Worm (Caenorhabditis elegans) whole organism, mixed stage, embryonic: ENCODE data around the gene Y55D5A.4.

Source experiments
- M03D4.4 ChIP-seq: sonication (generic microtip); optimal IDR thresholded peaks from 2 replicates; lab custom pipeline; 2017; ENCODE audit warnings: mild to moderate bottlenecking, missing genetic modification characterization, missing compliant biosample characterization
- ceh-39 ChIP-seq: fragments of 150-350 bp; optimal IDR thresholded peaks from 2 replicates; lab custom pipeline; 2014; ENCODE audit warnings: missing biosample characterization, missing genetic modification characterization
- ceh-43 ChIP-seq: fragments of 200-800 bp; sonication (Bioruptor generic); optimal IDR thresholded peaks from 2 replicates; lab custom pipeline; 2018; ENCODE audit warnings: mild to moderate bottlenecking, missing genetic modification characterization, moderate library complexity, missing compliant biosample characterization
- ceh-83 ChIP-seq: fragments of 200-800 bp; sonication (Bioruptor generic); optimal IDR thresholded peaks from 2 replicates; lab custom pipeline; 2018; ENCODE audit warnings: mild to moderate bottlenecking, missing genetic modification characterization, missing compliant biosample characterization
- ces-1 ChIP-seq: fragments of 150-350 bp; optimal IDR thresholded peaks from 2 replicates; lab custom pipeline; 2014; ENCODE audit warnings: missing biosample characterization, missing genetic modification reagents, missing genetic modification characterization
- cnd-1 ChIP-seq: fragments of 200-800 bp; sonication (Bioruptor generic); optimal IDR thresholded peaks from 2 replicates; lab custom pipeline; 2018; ENCODE audit warnings: mild to moderate bottlenecking, missing genetic modification characterization, missing compliant biosample characterization
- drap-1 ChIP-seq: fragments of 200-800 bp; sonication (Bioruptor generic); optimal IDR thresholded peaks from 3 replicates; lab custom pipeline; 2018; ENCODE audit warnings: mild to moderate bottlenecking, missing genetic modification characterization, missing compliant biosample characterization
- elt-1 ChIP-seq: sonication (generic microtip); optimal IDR thresholded peaks from 2 replicates; lab custom pipeline; 2017; ENCODE audit warnings: missing genetic modification characterization, mild to moderate bottlenecking, missing compliant biosample characterization, antibody characterized with exemption, moderate library complexity, borderline replicate concordance; ENCODE audit not compliant: insufficient read depth
- elt-3 ChIP-seq: fragments of 150-350 bp; optimal IDR thresholded peaks from 2 replicates; lab custom pipeline; 2014; ENCODE audit warnings: missing biosample characterization, missing genetic modification characterization
- flh-1 ChIP-seq: fragments of 200-800 bp; sonication (Bioruptor generic); optimal IDR thresholded peaks from 2 replicates; lab custom pipeline; 2018; ENCODE audit warnings: mild to moderate bottlenecking, missing genetic modification characterization, moderate library complexity, missing compliant biosample characterization
- ham-2 ChIP-seq: fragments of 200-800 bp; sonication (Bioruptor generic); optimal IDR thresholded peaks from 2 replicates; lab custom pipeline; 2018; ENCODE audit warnings: mild to moderate bottlenecking, missing genetic modification characterization, missing compliant biosample characterization
- hlh-1 ChIP-seq: fragments of 150-350 bp; optimal IDR thresholded peaks from 2 replicates; lab custom pipeline; 2014; ENCODE audit warnings: missing biosample characterization, missing genetic modification reagents, missing genetic modification characterization
- lin-13 ChIP-seq: fragments of 150-350 bp; optimal IDR thresholded peaks from 2 replicates; lab custom pipeline; 2014; ENCODE audit warnings: missing biosample characterization, missing genetic modification characterization
- lin-32 ChIP-seq: fragments of 200-800 bp; sonication (Bioruptor generic); optimal IDR thresholded peaks from 2 replicates; lab custom pipeline; 2018; ENCODE audit warnings: mild to moderate bottlenecking, missing genetic modification characterization, missing compliant biosample characterization
- lsy-2 ChIP-seq: fragments of 150-350 bp; optimal IDR thresholded peaks from 2 replicates; lab custom pipeline; 2014; ENCODE audit warnings: missing biosample characterization, missing genetic modification characterization
- mab-5 ChIP-seq: fragments of 150-350 bp; optimal IDR thresholded peaks from 2 replicates; lab custom pipeline; 2014; ENCODE audit warnings: missing biosample characterization, missing genetic modification characterization
- mep-1 ChIP-seq: fragments of 150-350 bp; optimal IDR thresholded peaks from 2 replicates; lab custom pipeline; 2017; ENCODE audit warnings: missing biosample characterization, missing genetic modification reagents, missing genetic modification characterization, inconsistent platforms
- nhr-12 ChIP-seq: fragments of 150-350 bp; optimal IDR thresholded peaks from 2 replicates; lab custom pipeline; 2014; ENCODE audit warnings: missing biosample characterization, missing genetic modification characterization
- nhr-2 ChIP-seq: fragments of 150-350 bp; optimal IDR thresholded peaks from 2 replicates; lab custom pipeline; 2014; ENCODE audit warnings: missing biosample characterization, missing genetic modification characterization
- nhr-28 ChIP-seq: fragments of 150-350 bp; optimal IDR thresholded peaks from 2 replicates; lab custom pipeline; 2014; ENCODE audit warnings: missing biosample characterization, missing genetic modification characterization
- nhr-76 ChIP-seq: sonication (generic microtip); optimal IDR thresholded peaks from 2 replicates; lab custom pipeline; 2017; ENCODE audit warnings: missing biosample characterization, missing genetic modification characterization
- pha-4 ChIP-seq: fragments of 150-350 bp; optimal IDR thresholded peaks from 2 replicates; lab custom pipeline; 2018; ENCODE audit warnings: missing biosample characterization, missing genetic modification reagents, missing genetic modification characterization
- sem-2 ChIP-seq: fragments of 200-800 bp; sonication (Bioruptor generic); optimal IDR thresholded peaks from 2 replicates; lab custom pipeline; 2018; ENCODE audit warnings: mild to moderate bottlenecking, missing genetic modification characterization, missing compliant biosample characterization
- snpc-4 ChIP-seq: fragments of 150-350 bp; optimal IDR thresholded peaks from 2 replicates; lab custom pipeline; 2014; ENCODE audit warnings: missing biosample characterization, missing genetic modification characterization
- sptf-1 ChIP-seq: sonication (generic microtip); optimal IDR thresholded peaks from 2 replicates; lab custom pipeline; 2017; ENCODE audit warnings: mild to moderate bottlenecking, missing genetic modification characterization, moderate library complexity, missing compliant biosample characterization
- unc-120 ChIP-seq: sonication (generic microtip); optimal IDR thresholded peaks from 2 replicates; lab custom pipeline; 2017; ENCODE audit warnings: missing genetic modification characterization, missing compliant biosample characterization; ENCODE audit not compliant: poor library complexity, severe bottlenecking
- unc-39 ChIP-seq: fragments of 150-350 bp; optimal IDR thresholded peaks from 2 replicates; lab custom pipeline; 2014; ENCODE audit warnings: missing biosample characterization, missing genetic modification characterization
- zip-8 ChIP-seq: fragments of 150-350 bp; optimal IDR thresholded peaks from 2 replicates; lab custom pipeline; 2014; ENCODE audit warnings: missing biosample characterization, missing genetic modification characterization
- ztf-11 ChIP-seq: fragments of 150-350 bp; optimal IDR thresholded peaks from 2 replicates; lab custom pipeline; 2014; ENCODE audit warnings: missing biosample characterization, missing genetic modification characterization

Gene Y55D5A.4

ce11 chrIII:3031017-3031756 is 41.3 kb upstream of the Y55D5A.4 start:
- TF ChIP-seq sptf-1 (tag; lab: Kevin White, UChicago) (no peak), lsy-2 (tag; lab: Kevin White, UChicago) (no peak), unc-120 (tag; lab: Kevin White, UChicago) (no peak), lin-13 (tag; lab: Kevin White, UChicago) (no peak), drap-1 (GFP tag; lab: Kevin White, UChicago) (no peak), nhr-12 (tag; lab: Kevin White, UChicago) (no peak), elt-1 (tag; lab: Kevin White, UChicago) (no peak), ztf-11 (tag; lab: Kevin White, UChicago) (no peak), zip-8 (no peak), lin-32 (no peak), mab-5 (tag; lab: Kevin White, UChicago) (no peak)

DNA sequence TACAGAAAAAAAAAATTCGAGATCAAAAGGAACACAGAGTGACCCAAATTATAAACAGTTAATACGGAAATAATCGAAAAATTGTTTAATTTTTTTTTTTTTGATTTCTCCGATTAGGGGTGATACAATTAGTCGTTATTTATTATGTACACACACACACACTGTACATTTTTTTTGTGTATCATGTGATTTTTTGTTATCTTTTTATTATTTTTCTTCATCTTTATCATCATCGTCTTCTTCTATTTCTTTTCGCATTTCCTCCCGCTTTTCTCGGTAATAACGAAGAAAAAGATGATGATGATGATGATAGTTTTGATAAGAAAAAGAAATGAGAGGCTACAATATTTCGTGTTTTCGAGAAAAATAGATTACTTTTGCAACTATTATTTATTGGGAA is 40.0 kb upstream of the Y55D5A.4 start:
- TF ChIP-seq lin-32: no peak
- no peak for TF ChIP-seq cnd-1
- no peak for TF ChIP-seq unc-39 (tag; lab: Kevin White, UChicago)
- TF ChIP-seq unc-120 (tag; lab: Kevin White, UChicago): no peak
- TF ChIP-seq snpc-4: no peak
- TF ChIP-seq M03D4.4 (tag; lab: Kevin White, UChicago): no peak
- no peak for TF ChIP-seq zip-8
- TF ChIP-seq nhr-2 (tag; lab: Kevin White, UChicago): no peak
- no peak for TF ChIP-seq ham-2 (GFP tag; lab: Kevin White, UChicago)
- no peak for TF ChIP-seq ces-1
- no peak for TF ChIP-seq ceh-43 (GFP tag; lab: Kevin White, UChicago)
- TF ChIP-seq nhr-76 (tag; lab: Kevin White, UChicago): no peak

DNA sequence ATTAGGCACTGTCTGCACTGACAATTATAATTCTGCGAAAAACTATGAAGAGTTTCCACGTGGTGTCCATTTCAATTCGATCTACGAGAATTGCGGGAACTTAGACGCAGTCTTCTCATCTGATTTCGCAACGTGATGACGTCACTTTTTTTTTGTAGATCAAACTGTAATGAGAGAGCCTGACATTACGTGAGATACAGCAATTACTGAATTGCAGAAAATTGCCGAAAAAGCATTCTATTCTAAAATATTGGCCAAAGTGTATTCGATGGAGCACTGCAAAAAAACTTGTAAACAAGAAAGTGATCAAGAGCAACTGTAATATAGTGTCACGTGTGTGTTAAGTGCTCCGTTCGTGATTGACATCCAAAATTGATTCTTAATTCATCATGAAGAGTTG is 36.8 kb upstream of the Y55D5A.4 start:
- TF ChIP-seq ceh-83 (GFP tag; lab: Kevin White, UChicago) (no peak), zip-8 (peak; percentile 53)

- no peak for TF ChIP-seq elt-3 (tag; lab: Kevin White, UChicago)
Measured at ce11 chrIII:3020035-3020434, 30.2 kb upstream of the Y55D5A.4 start.

ce11 chrIII:3018822-3019221 is 29.0 kb upstream of the Y55D5A.4 start:
- TF ChIP-seq zip-8 (peak; percentile 99), mep-1 (tag; lab: Kevin White, UChicago) (no peak), snpc-4 (no peak)

DNA sequence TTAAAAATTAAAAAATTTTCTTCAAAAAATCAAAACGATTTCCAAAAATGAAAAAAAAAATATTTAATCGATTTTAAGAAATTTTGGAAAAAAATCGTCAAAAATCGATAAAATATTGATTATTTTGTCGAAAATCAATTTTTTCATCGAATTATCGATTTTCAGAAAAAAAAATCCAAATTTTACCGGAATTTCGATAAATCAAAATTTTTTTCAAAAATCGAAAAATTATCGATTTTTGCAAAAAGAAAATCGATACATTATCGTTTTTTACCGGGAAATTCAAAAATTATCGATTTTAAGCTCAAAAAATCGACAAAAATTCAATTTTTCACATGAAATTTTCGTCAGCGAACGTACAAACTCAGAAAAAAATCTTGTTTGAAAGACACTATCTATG is 5.4 kb upstream of the Y55D5A.4 start:
- TF ChIP-seq elt-1 (tag; lab: Kevin White, UChicago): no peak
- no peak for TF ChIP-seq nhr-2 (tag; lab: Kevin White, UChicago)
- no peak for TF ChIP-seq nhr-28 (tag; lab: Kevin White, UChicago)
- no peak for TF ChIP-seq pha-4 (tag; lab: Kevin White, UChicago)
- no peak for TF ChIP-seq lin-32
- no peak for TF ChIP-seq ceh-39 (tag; lab: Kevin White, UChicago)
- no peak for TF ChIP-seq ces-1
- no peak for TF ChIP-seq mep-1 (tag; lab: Kevin White, UChicago)
- TF ChIP-seq zip-8: no peak
- no peak for TF ChIP-seq hlh-1 (tag; lab: Kevin White, UChicago)
- no peak for TF ChIP-seq ceh-83 (GFP tag; lab: Kevin White, UChicago)
- TF ChIP-seq nhr-12 (tag; lab: Kevin White, UChicago): no peak
- no peak for TF ChIP-seq M03D4.4 (tag; lab: Kevin White, UChicago)
- TF ChIP-seq flh-1: no peak
- TF ChIP-seq sem-2 (GFP tag; lab: Kevin White, UChicago): no peak
- no peak for TF ChIP-seq elt-3 (tag; lab: Kevin White, UChicago)
- TF ChIP-seq ztf-11 (tag; lab: Kevin White, UChicago): no peak
- TF ChIP-seq ceh-43 (GFP tag; lab: Kevin White, UChicago): no peak
- no peak for TF ChIP-seq nhr-76 (tag; lab: Kevin White, UChicago)
